Worm (Caenorhabditis elegans) whole organism, midembryonic: ENCODE data around the gene vamp-7.

ENCODE experiments used
- T22C8.4 ChIP-seq: fragments of 200-800 bp; sonication (Bioruptor generic); IDR thresholded peaks from 2 replicates; pipeline ENCODE4 v1.3.6; 2022; ENCODE audit warnings: missing genetic modification characterization, missing compliant biosample characterization
- cog-1 ChIP-seq: sonication (generic microtip); optimal IDR thresholded peaks from 2 replicates; lab custom pipeline; 2016; ENCODE audit warnings: missing genetic modification characterization, missing compliant biosample characterization
- flt-1 ChIP-seq: fragments of 200-800 bp; sonication (Bioruptor generic); IDR thresholded peaks from 2 replicates; pipeline ENCODE4 v1.3.6; 2022; ENCODE audit warnings: missing genetic modification characterization, missing compliant biosample characterization
- klf-2 ChIP-seq: fragments of 200-800 bp; sonication (Bioruptor generic); conservative IDR thresholded peaks from 2 replicates; pipeline ENCODE4 v1.3.6; 2022; ENCODE audit warnings: missing genetic modification reagents, missing genetic modification characterization, missing compliant biosample characterization
- med-1 ChIP-seq: sonication (generic microtip); optimal IDR thresholded peaks from 2 replicates; lab custom pipeline; 2017; ENCODE audit warnings: missing genetic modification characterization, mild to moderate bottlenecking, missing compliant biosample characterization, antibody characterized with exemption, missing genetic modification reagents; ENCODE audit not compliant: insufficient read depth
- ref-1 ChIP-seq: fragments of 200-800 bp; sonication (Bioruptor generic); conservative IDR thresholded peaks from 2 replicates; pipeline ENCODE4 v1.3.6; 2022; ENCODE audit warnings: missing genetic modification reagents, missing genetic modification characterization, missing compliant biosample characterization
- tab-1 ChIP-seq: fragments of 200-800 bp; sonication (Bioruptor generic); IDR thresholded peaks from 2 replicates; pipeline ENCODE4 v1.3.6; 2022; ENCODE audit warnings: missing genetic modification characterization, missing compliant biosample characterization
- ztf-23 ChIP-seq: fragments of 200-800 bp; sonication (Bioruptor generic); IDR thresholded peaks from 2 replicates; pipeline ENCODE4 v1.3.6; 2022; ENCODE audit warnings: missing genetic modification reagents, missing genetic modification characterization, missing compliant biosample characterization
- ztf-29 ChIP-seq: fragments of 200-800 bp; sonication (Bioruptor generic); IDR thresholded peaks from 2 replicates; pipeline ENCODE4 v1.3.6; 2022; ENCODE audit warnings: missing genetic modification reagents, missing genetic modification characterization, missing compliant biosample characterization

The vamp-7 gene

DNA sequence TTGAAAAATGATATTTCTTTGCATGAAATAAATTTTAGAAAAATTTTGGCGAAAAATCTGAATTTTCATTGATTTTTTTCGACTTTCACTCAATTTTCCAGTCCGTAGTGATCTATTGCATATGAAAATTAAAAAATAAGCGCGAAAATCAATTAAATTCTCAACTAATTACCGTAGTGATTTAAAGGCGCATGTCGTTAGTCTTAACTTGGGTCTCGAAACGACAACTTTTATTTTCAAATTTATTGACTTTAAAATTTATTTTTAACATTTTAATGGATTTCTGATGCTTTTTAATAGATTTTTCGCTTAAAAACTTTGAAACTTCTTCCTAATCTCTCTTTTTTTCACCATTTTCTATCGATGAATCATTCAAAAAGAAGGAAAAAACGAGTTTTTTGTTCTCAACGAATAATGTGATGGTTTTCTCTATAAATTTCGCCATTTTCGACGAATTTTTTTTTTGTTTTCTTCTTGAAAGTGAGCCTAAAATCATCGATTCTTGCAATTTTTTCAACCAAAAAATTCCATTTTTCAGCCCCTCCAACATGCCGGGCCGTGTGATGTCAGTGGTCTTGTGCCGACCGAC lies at the start of gene vamp-7:
vamp-7 (plus strand) TSS at position 539 of the 589 bp plus-strand sequence.
- no peak for TF ChIP-seq cog-1 (tag; lab: Kevin White, UChicago)
- no peak for TF ChIP-seq ztf-23
- no peak for TF ChIP-seq flt-1 (GFP tag; lab: Robert Waterston, UW)
- no peak for TF ChIP-seq med-1 (GFP tag; lab: Kevin White, UChicago)
- no peak for TF ChIP-seq T22C8.4 (GFP tag; lab: Robert Waterston, UW)
- no peak for TF ChIP-seq ref-1 (GFP tag; lab: Robert Waterston, UW)
- no peak for TF ChIP-seq ztf-29 (GFP tag; lab: Robert Waterston, UW)
- TF ChIP-seq klf-2 (GFP tag; lab: Robert Waterston, UW): no peak
- no peak for TF ChIP-seq tab-1 (GFP tag; lab: Robert Waterston, UW)

DNA sequence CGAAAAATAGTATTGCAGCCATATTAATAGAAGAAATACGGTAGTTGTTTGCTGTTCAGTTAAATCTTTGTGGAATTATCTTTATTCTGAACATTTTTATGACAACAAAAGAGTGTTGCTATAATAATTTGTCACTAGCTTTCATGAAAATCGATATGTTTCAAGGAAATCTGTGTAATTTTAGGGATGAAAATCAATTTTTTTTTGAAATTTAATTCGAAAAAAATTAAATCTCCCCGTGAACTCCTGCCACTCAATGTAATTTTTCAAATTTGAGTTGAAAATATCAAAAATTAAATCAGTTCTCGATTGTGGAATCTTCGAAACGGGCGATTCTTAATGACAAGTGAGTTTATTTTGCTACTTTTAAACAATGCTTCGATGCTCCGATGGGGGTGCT lies 46.5 kb upstream of the vamp-7 start, which contains the start of gene Y69A2AR.46:
Y69A2AR.46 (plus strand) TSS at position 301 of the 400 bp plus-strand sequence.
- TF ChIP-seq ztf-23 (no peak), ref-1 (GFP tag; lab: Robert Waterston, UW) (no peak), klf-2 (GFP tag; lab: Robert Waterston, UW) (no peak), T22C8.4 (GFP tag; lab: Robert Waterston, UW) (no peak), med-1 (GFP tag; lab: Kevin White, UChicago) (no peak), cog-1 (tag; lab: Kevin White, UChicago) (no peak), tab-1 (GFP tag; lab: Robert Waterston, UW) (no peak), flt-1 (GFP tag; lab: Robert Waterston, UW) (no peak), ztf-29 (GFP tag; lab: Robert Waterston, UW) (no peak)

DNA sequence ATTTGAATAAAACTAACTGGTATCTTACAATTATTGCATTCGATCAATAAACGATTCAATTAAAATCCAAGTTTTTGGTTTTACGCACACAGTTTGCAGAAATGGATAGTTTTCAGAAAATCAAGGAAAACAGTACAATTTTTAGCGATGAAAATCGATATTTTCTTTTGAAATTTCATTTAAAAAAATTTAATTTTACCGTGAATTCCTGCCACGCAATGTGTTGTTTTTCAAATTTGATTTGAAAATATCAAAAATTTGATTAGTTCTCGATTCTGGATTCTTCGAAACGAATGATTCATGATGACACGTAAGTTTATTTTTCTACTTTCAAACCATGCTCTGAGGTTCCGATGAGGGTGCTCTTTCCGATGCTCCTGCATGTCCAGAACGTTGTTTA lies 45.8 kb upstream of the vamp-7 start, which contains the start of gene Y69A2AR.50:
Y69A2AR.50 (plus strand) TSS at position 301 of the 400 bp plus-strand sequence.
- no peak for TF ChIP-seq T22C8.4 (GFP tag; lab: Robert Waterston, UW)
- no peak for TF ChIP-seq cog-1 (tag; lab: Kevin White, UChicago)

DNA sequence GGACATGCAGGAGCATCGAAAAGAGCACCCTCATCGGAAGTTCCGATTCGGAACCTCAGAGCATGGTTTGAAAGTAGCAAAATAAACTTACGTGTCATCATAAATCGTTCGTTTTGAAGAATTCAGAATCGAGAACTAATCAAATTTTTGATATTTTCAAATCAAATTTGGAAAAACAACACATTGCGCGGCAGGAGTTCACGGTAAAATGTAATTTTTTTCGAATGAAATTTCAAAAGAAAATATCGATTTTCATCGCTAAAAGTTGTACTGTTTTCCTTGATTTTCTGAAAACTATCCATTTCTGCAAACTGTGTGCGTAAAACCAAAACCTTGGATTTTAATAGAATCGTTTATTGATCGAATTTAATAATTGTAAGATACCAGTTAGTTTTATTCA lies 43.9 kb upstream of the vamp-7 start, which contains the start of gene Y69A2AR.24:
Y69A2AR.24 (minus strand) TSS at position 101 of the 400 bp plus-strand sequence.
- TF ChIP-seq ref-1 (GFP tag; lab: Robert Waterston, UW) (no peak), ztf-23 (no peak), tab-1 (GFP tag; lab: Robert Waterston, UW) (no peak), med-1 (GFP tag; lab: Kevin White, UChicago) (no peak), ztf-29 (GFP tag; lab: Robert Waterston, UW) (no peak), cog-1 (tag; lab: Kevin White, UChicago) (no peak), T22C8.4 (GFP tag; lab: Robert Waterston, UW) (no peak)

DNA sequence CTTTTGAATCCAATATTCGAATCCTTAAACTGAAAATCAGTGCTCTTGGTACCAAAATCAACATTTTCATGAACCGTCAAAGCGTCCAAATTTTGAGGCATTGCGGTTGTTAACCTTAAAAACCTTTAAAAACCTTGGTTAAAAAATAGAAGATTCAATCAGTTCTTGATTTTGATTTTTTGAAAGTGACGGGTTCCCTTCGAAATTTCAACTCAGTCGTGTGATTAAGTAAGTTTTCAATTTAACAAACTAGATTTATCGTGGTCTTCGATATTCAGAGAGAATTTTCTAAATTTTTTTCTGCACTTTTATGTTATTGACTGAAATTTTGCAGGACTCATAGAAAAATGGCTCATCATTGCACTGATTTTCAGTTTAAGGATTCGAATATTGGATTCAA lies 39.6 kb upstream of the vamp-7 start, which contains the start of the genes Y69A2AR.25 and Y69A2AR.12:
Y69A2AR.25 (minus strand) TSS at position 101 of the 400 bp plus-strand sequence.
Y69A2AR.12 (plus strand) TSS at position 348 of the 400 bp plus-strand sequence.
- no peak for TF ChIP-seq T22C8.4 (GFP tag; lab: Robert Waterston, UW)
- no peak for TF ChIP-seq ztf-29 (GFP tag; lab: Robert Waterston, UW)
- no peak for TF ChIP-seq med-1 (GFP tag; lab: Kevin White, UChicago)
- TF ChIP-seq ref-1 (GFP tag; lab: Robert Waterston, UW): no peak
- TF ChIP-seq tab-1 (GFP tag; lab: Robert Waterston, UW): no peak
- TF ChIP-seq cog-1 (tag; lab: Kevin White, UChicago): no peak
- TF ChIP-seq flt-1 (GFP tag; lab: Robert Waterston, UW): no peak
- TF ChIP-seq ztf-23: no peak
- TF ChIP-seq klf-2 (GFP tag; lab: Robert Waterston, UW): no peak

ce11 chrIV:2572107-2572506 lies 35.7 kb upstream of the vamp-7 start, which contains the start of gene Y69A2AR.51:
Gene Y69A2AR.51 (plus strand): TSS chrIV:2572407.
- TF ChIP-seq ztf-23 (no peak), ztf-29 (GFP tag; lab: Robert Waterston, UW) (no peak), med-1 (GFP tag; lab: Kevin White, UChicago) (no peak), flt-1 (GFP tag; lab: Robert Waterston, UW) (no peak), klf-2 (GFP tag; lab: Robert Waterston, UW) (no peak), ref-1 (GFP tag; lab: Robert Waterston, UW) (no peak), cog-1 (tag; lab: Kevin White, UChicago) (no peak), T22C8.4 (GFP tag; lab: Robert Waterston, UW) (no peak), tab-1 (GFP tag; lab: Robert Waterston, UW) (no peak)

DNA sequence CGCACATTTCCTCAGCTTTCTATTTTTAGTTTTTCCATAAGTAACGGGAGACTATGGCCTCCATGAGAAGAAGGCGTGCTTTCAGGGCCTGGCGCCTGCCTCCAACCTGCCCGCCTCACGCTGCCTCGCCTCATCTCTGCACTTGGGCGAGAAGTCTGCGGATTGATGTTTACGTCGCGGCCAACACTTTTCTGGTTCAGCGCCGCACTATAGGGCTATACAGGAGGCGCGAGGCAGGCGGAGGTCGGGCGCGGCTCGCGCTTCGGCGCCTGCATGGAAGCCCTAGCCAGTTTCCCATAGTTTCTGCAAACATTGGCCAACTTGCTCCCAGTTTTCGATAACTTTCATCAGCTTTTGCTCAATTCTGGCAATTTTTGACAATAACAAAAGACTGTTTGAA lies 34.7 kb upstream of the vamp-7 start:
- TF ChIP-seq ztf-23: no peak
- TF ChIP-seq ref-1 (GFP tag; lab: Robert Waterston, UW): no peak
- TF ChIP-seq flt-1 (GFP tag; lab: Robert Waterston, UW): no peak
- no peak for TF ChIP-seq klf-2 (GFP tag; lab: Robert Waterston, UW)
- TF ChIP-seq cog-1 (tag; lab: Kevin White, UChicago): no peak
- no peak for TF ChIP-seq ztf-29 (GFP tag; lab: Robert Waterston, UW)
- TF ChIP-seq med-1 (GFP tag; lab: Kevin White, UChicago): no peak
- TF ChIP-seq tab-1 (GFP tag; lab: Robert Waterston, UW): no peak
- TF ChIP-seq T22C8.4 (GFP tag; lab: Robert Waterston, UW): no peak

DNA sequence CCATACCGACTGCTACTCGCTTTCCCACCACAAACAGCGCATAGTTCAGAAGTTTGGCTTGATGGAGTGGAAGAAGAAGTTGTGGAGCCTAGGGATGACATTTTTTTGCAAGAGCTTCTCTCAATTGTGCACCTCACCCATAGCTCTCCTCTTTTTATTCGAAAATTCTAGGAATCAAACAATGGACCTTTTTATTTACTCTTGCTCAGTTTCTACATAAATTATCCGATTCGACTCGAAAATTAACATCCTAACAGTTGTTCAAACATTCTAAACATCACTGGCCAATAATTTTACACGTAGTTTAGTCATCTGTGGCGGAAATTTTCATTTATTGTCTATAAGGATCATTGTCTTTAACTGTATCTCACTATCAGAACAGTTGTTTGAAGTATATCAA lies 26.4 kb upstream of the vamp-7 start, which contains the start of gene nhr-242:
nhr-242 (minus strand) TSS at position 101 of the 400 bp plus-strand sequence.
- TF ChIP-seq tab-1 (GFP tag; lab: Robert Waterston, UW): no peak
- TF ChIP-seq ztf-23: no peak
- no peak for TF ChIP-seq ztf-29 (GFP tag; lab: Robert Waterston, UW)
- TF ChIP-seq T22C8.4 (GFP tag; lab: Robert Waterston, UW): no peak
- TF ChIP-seq med-1 (GFP tag; lab: Kevin White, UChicago): no peak
- no peak for TF ChIP-seq flt-1 (GFP tag; lab: Robert Waterston, UW)
- no peak for TF ChIP-seq ref-1 (GFP tag; lab: Robert Waterston, UW)
- no peak for TF ChIP-seq cog-1 (tag; lab: Kevin White, UChicago)
- TF ChIP-seq klf-2 (GFP tag; lab: Robert Waterston, UW): no peak

- TF ChIP-seq ztf-23: no peak
- no peak for TF ChIP-seq ref-1 (GFP tag; lab: Robert Waterston, UW)
- no peak for TF ChIP-seq cog-1 (tag; lab: Kevin White, UChicago)
- no peak for TF ChIP-seq med-1 (GFP tag; lab: Kevin White, UChicago)
- TF ChIP-seq ztf-29 (GFP tag; lab: Robert Waterston, UW): no peak
- TF ChIP-seq T22C8.4 (GFP tag; lab: Robert Waterston, UW): no peak
- no peak for TF ChIP-seq tab-1 (GFP tag; lab: Robert Waterston, UW)
Measured at ce11 chrIV:2597417-2597816, 10.4 kb upstream of the vamp-7 start, which contains the start of gene Y69A2AR.47. Gene Y69A2AR.47 (plus strand): TSS chrIV:2597717.
